Fruit fly (Drosophila melanogaster) whole organism, embryonic: ENCODE data around the gene Npc2g.
A peak's percentile ranks its signal among the peaks of the same experiment; 100 is the strongest.

Source experiments
- Antp ChIP-seq: fragments of 200-800 bp; sonication (Bioruptor generic); optimal IDR thresholded peaks from 3 replicates; lab custom pipeline; 2016; ENCODE audit warnings: missing biosample characterization, missing genetic modification characterization
- B-H1 ChIP-seq: fragments of 200-800 bp; sonication (Bioruptor generic); IDR thresholded peaks from 3 replicates; pipeline ENCODE4 v1.3.6; 2022; ENCODE audit warnings: missing biosample characterization, missing genetic modification characterization
- CG10209 ChIP-seq: fragments of 200-800 bp; sonication (Bioruptor generic); optimal IDR thresholded peaks from 3 replicates; lab custom pipeline; 2017; ENCODE audit warnings: missing biosample characterization, mild to moderate bottlenecking, missing genetic modification characterization, missing genetic modification reagents
- CG11456 ChIP-seq: fragments of 200-800 bp; sonication (Bioruptor generic); IDR thresholded peaks from 3 replicates; pipeline ENCODE4 v1.3.6; 2022; ENCODE audit warnings: missing biosample characterization, missing genetic modification characterization
- CG11504 ChIP-seq: fragments of 200-800 bp; sonication (Bioruptor generic); optimal IDR thresholded peaks from 3 replicates; lab custom pipeline; 2019; ENCODE audit warnings: missing biosample characterization, mild to moderate bottlenecking, missing genetic modification characterization, moderate library complexity
- CG12299 ChIP-seq: fragments of 200-800 bp; sonication (Bioruptor generic); optimal IDR thresholded peaks from 2 replicates; lab custom pipeline; 2018; ENCODE audit warnings: missing biosample characterization, mild to moderate bottlenecking, missing genetic modification characterization
- CG13424 ChIP-seq: fragments of 200-800 bp; sonication (Bioruptor generic); optimal IDR thresholded peaks from 2 replicates; lab custom pipeline; 2019; ENCODE audit warnings: missing biosample characterization, mild to moderate bottlenecking, missing genetic modification characterization, moderate library complexity
- CG34376 ChIP-seq: fragments of 200-800 bp; sonication (Bioruptor generic); optimal IDR thresholded peaks from 2 replicates; lab custom pipeline; 2018; ENCODE audit warnings: missing biosample characterization, mild to moderate bottlenecking, missing genetic modification characterization
- CG9437 ChIP-seq: fragments of 200-800 bp; sonication (Bioruptor generic); optimal IDR thresholded peaks from 2 replicates; lab custom pipeline; 2018; ENCODE audit warnings: missing biosample characterization, mild to moderate bottlenecking, missing genetic modification characterization
- Dip2 ChIP-seq: fragments of 200-800 bp; sonication (Bioruptor generic); IDR thresholded peaks from 2 replicates; pipeline ENCODE4 v1.3.6; 2022; ENCODE audit warnings: missing biosample characterization, missing genetic modification characterization
- Ets65A ChIP-seq: fragments of 200-800 bp; sonication (Bioruptor generic); peaks from one replicate; lab custom pipeline; 2016; ENCODE audit warnings: missing biosample characterization, missing genetic modification characterization
- Ets97D ChIP-seq: fragments of 200-800 bp; sonication (Bioruptor generic); optimal IDR thresholded peaks from 3 replicates; lab custom pipeline; 2016; ENCODE audit warnings: missing biosample characterization, missing genetic modification characterization
- Kr ChIP-seq: fragments of 200-800 bp; sonication (Bioruptor generic); optimal IDR thresholded peaks from 2 replicates; lab custom pipeline; 2017; ENCODE audit warnings: missing biosample characterization, mild to moderate bottlenecking, missing genetic modification characterization
- Stat92E ChIP-seq, 3 experiments: fragments of >200 bp in 2 of 3; fragments of 200-800 bp in 1 of 3; sonication (Bioruptor generic) in 1 of 3; optimal IDR thresholded peaks; 2 replicates each; lab custom pipeline; 2017 to 2019; ENCODE audit warnings: missing biosample characterization in 3 of 3, missing genetic modification characterization in 3 of 3, mild to moderate bottlenecking in 1 of 3, moderate library complexity in 1 of 3
- al ChIP-seq: fragments of 200-800 bp; sonication (Bioruptor generic); IDR thresholded peaks from 2 replicates; pipeline ENCODE4 v1.3.6; 2022; ENCODE audit warnings: missing biosample characterization, missing genetic modification characterization
- dmrt11E ChIP-seq: fragments of 200-800 bp; sonication (Bioruptor generic); optimal IDR thresholded peaks from 3 replicates; lab custom pipeline; 2018; ENCODE audit warnings: missing biosample characterization, mild to moderate bottlenecking, missing genetic modification characterization, moderate library complexity
- gsb-n ChIP-seq: fragments of 200-800 bp; sonication (Bioruptor generic); optimal IDR thresholded peaks from 3 replicates; lab custom pipeline; 2018; ENCODE audit warnings: missing biosample characterization, mild to moderate bottlenecking, missing genetic modification characterization
- ham ChIP-seq: fragments of 200-800 bp; sonication (Bioruptor generic); IDR thresholded peaks from 2 replicates; pipeline ENCODE4 v1.3.6; 2022; ENCODE audit warnings: missing biosample characterization, missing genetic modification characterization
- kni ChIP-seq: fragments of 200-800 bp; sonication (Bioruptor generic); optimal IDR thresholded peaks from 3 replicates; lab custom pipeline; 2017; ENCODE audit warnings: mild to moderate bottlenecking, missing biosample characterization, missing genetic modification reagents, missing genetic modification characterization
- knrl ChIP-seq: fragments of 200-800 bp; sonication (Bioruptor generic); IDR thresholded peaks from 3 replicates; pipeline ENCODE4 v1.3.6; 2022; ENCODE audit warnings: missing biosample characterization, missing genetic modification characterization; ENCODE audit not compliant: partially characterized antibody
- prd ChIP-seq, 3 experiments: fragments of >200 bp in 2 of 3; fragments of 200-800 bp in 1 of 3; sonication (Bioruptor generic) in 1 of 3; optimal IDR thresholded peaks in 2 of 3; IDR thresholded peaks in 1 of 3; 2 replicates in 2 of 3; 3 replicates in 1 of 3; pipeline versions ENCODE4 v1.3.6 to Lab custom; 2017 to 2022; ENCODE audit warnings: missing biosample characterization in 1 of 3, missing genetic modification characterization in 1 of 3
- tx ChIP-seq: fragments of 200-800 bp; sonication (Bioruptor generic); optimal IDR thresholded peaks from 2 replicates; lab custom pipeline; 2016; ENCODE audit warnings: missing biosample characterization, missing genetic modification characterization

Gene Npc2g

DNA sequence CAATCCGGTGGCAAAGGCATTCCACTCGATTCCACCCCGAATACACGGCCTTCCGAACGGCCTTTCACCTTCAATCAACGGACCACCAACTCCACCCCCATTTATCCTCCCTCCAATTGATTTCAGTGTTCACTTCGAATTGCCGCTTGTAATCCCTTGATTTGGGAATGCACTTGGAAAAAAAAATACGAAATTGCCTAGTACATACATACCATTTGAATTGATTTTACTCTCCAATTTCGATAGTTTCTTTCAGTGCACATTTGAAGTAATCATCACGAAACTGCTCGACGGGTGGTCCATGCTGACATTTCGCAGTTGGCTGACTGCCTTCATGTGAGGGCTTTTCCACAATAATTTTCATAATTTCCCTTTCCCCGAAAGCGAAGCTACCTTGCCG, 45.9 kb downstream of the Npc2g start (continued):
- TF ChIP-seq ham (GFP tag; lab: Robert Waterston, UW): no peak
- peak; percentile 29 for TF ChIP-seq Ets65A (GFP tag; lab: Kevin White, UChicago)
- peak; percentile 21 for TF ChIP-seq Antp (GFP tag; lab: Kevin White, UChicago)
- TF ChIP-seq CG11504: peak; percentile 4
- peak; percentile 3 for TF ChIP-seq CG13424 (tag; lab: Kevin White, UChicago)
- no peak for TF ChIP-seq prd (optimal IDR thresholded peaks at IDR 0.05; lab: Kevin White, UChicago)
- peak; percentile 35; the same call in 1 of the 3 replicates for TF ChIP-seq prd (GFP tag; IDR thresholded peaks at IDR 0.05; lab: Robert Waterston, UW)
- TF ChIP-seq Stat92E (GFP tag; optimal IDR thresholded peaks at IDR 0.05; lab: Kevin White, UChicago): no peak
- TF ChIP-seq kni (GFP tag; lab: Kevin White, UChicago): peak; percentile 25
- TF ChIP-seq CG34376 (GFP tag; lab: Kevin White, UChicago): no peak
- TF ChIP-seq Dip2 (GFP tag; lab: Robert Waterston, UW): no peak
- TF ChIP-seq Kr (GFP tag; lab: Kevin White, UChicago): no peak
- peak; percentile 38 for TF ChIP-seq dmrt11E (tag; lab: Kevin White, UChicago)
- TF ChIP-seq, all 482 proteins: peak for 31

DNA sequence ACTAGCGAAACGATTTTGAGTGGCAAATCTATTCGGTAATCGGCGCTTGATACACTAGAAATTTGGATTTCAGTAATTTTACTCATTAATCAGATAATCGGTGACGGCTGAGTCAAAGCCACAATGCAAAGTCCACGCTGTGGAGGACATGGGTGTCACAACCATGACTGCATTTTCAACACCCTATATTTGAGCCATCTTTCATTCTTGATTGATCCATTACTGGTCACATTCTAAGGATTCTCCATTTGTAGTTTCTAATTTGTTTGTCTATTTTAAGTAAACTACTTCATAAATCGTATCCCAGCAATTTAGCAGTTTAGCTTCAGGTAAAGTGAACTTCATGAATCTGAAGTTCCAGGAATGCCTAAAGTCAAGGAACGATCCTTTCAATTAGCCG, 48.0 kb downstream of the Npc2g start, which contains the start of gene Pka-C2:
Gene Pka-C2, minus strand, starts transcription at position 101 of the 400 bp plus-strand sequence.
- no peak for TF ChIP-seq CG11456 (GFP tag; lab: Robert Waterston, UW)
- no peak for TF ChIP-seq gsb-n (tag; lab: Kevin White, UChicago)

DNA sequence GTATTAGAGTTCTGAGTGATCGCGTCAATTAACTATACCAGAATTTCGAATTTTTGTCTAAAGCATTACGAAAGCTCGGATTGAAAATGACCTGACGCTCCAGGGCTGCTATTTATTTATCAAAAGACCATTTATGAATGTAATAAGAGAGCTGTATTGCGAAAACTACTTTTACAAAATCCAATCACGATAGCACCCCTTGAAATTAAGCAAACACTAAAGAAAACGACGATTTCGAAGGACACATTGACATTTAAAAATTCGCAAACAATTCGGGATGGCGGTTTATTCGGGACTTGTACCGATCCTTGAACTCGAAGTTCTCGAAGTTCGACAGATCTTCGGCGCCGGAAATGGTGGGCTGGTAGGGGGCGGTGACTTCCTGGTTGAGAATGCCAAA, 49.7 kb downstream of the Npc2g start, which contains the start of gene CG12069:
Gene CG12069, minus strand, starts transcription at position 101 of the 400 bp plus-strand sequence.
- no peak for TF ChIP-seq CG10209 (GFP tag; lab: Kevin White, UChicago)
- TF ChIP-seq knrl (GFP tag; lab: Robert Waterston, UW): no peak
- TF ChIP-seq CG12299: no peak
- no peak for TF ChIP-seq CG9437
- TF ChIP-seq Ets97D (GFP tag; lab: Kevin White, UChicago): no peak
- no peak for TF ChIP-seq tx (GFP tag; lab: Kevin White, UChicago)
- no peak for TF ChIP-seq B-H1 (GFP tag; lab: Robert Waterston, UW)
- no peak for TF ChIP-seq gsb-n (tag; lab: Kevin White, UChicago)
- no peak for TF ChIP-seq al (GFP tag; lab: Robert Waterston, UW)
